Worm (Caenorhabditis elegans) whole organism, L2 larva: Measurements from ENCODE around the gene C49F8.14.

Experiments used
- C34F6.9 ChIP-seq: fragments of 150-350 bp; optimal IDR thresholded peaks from 2 replicates; lab custom pipeline; 2014; ENCODE audit warnings: missing biosample characterization, missing genetic modification characterization
- F13H6.1 ChIP-seq: sonication (generic microtip); optimal IDR thresholded peaks from 2 replicates; lab custom pipeline; 2016; ENCODE audit warnings: missing genetic modification characterization, missing compliant biosample characterization
- R02D3.7 ChIP-seq: fragments of 150-350 bp; optimal IDR thresholded peaks from 2 replicates; lab custom pipeline; 2014; ENCODE audit warnings: missing biosample characterization, missing genetic modification characterization
- ama-1 ChIP-seq: fragments of 150-350 bp; optimal IDR thresholded peaks from 2 replicates; lab custom pipeline; 2018; ENCODE audit warnings: inconsistent platforms
- blmp-1 ChIP-seq: sonication (generic microtip); optimal IDR thresholded peaks from 2 replicates; lab custom pipeline; 2017; ENCODE audit warnings: missing genetic modification characterization, mild to moderate bottlenecking, missing compliant biosample characterization, antibody characterized with exemption, moderate library complexity; ENCODE audit not compliant: insufficient read depth
- ceh-16 ChIP-seq: fragments of 150-350 bp; optimal IDR thresholded peaks from 2 replicates; lab custom pipeline; 2014; ENCODE audit warnings: missing biosample characterization, missing genetic modification characterization
- ceh-82 ChIP-seq: fragments of 150-350 bp; optimal IDR thresholded peaks from 2 replicates; lab custom pipeline; 2014; ENCODE audit warnings: missing biosample characterization, missing genetic modification characterization
- crh-2 ChIP-seq: sonication (generic microtip); optimal IDR thresholded peaks from 2 replicates; lab custom pipeline; 2017; ENCODE audit warnings: missing biosample characterization, missing genetic modification characterization
- dmd-4 ChIP-seq: sonication (generic microtip); optimal IDR thresholded peaks from 2 replicates; lab custom pipeline; 2017; ENCODE audit warnings: missing biosample characterization, missing genetic modification characterization
- egl-27 ChIP-seq: sonication (generic microtip); optimal IDR thresholded peaks from 3 replicates; lab custom pipeline; 2017; ENCODE audit warnings: missing biosample characterization, missing genetic modification reagents, missing genetic modification characterization
- elt-3 ChIP-seq: sonication (generic microtip); optimal IDR thresholded peaks from 2 replicates; lab custom pipeline; 2017; ENCODE audit warnings: missing biosample characterization, missing genetic modification characterization
- fos-1 ChIP-seq: fragments of 150-350 bp; optimal IDR thresholded peaks from 2 replicates; lab custom pipeline; 2014; ENCODE audit warnings: missing biosample characterization, missing genetic modification characterization
- gmeb-1 ChIP-seq: fragments of 150-350 bp; optimal IDR thresholded peaks from 2 replicates; lab custom pipeline; 2014; ENCODE audit warnings: missing biosample characterization, missing genetic modification characterization
- lin-11 ChIP-seq: fragments of 150-350 bp; sonication (generic microtip); optimal IDR thresholded peaks from 2 replicates; lab custom pipeline; 2014; ENCODE audit warnings: missing biosample characterization, missing genetic modification characterization, inconsistent platforms, mixed read lengths
- lin-13 ChIP-seq: fragments of 150-350 bp; optimal IDR thresholded peaks from 2 replicates; lab custom pipeline; 2014; ENCODE audit warnings: missing biosample characterization, missing genetic modification reagents, missing genetic modification characterization
- lin-39 ChIP-seq: fragments of 150-350 bp; optimal IDR thresholded peaks from 2 replicates; lab custom pipeline; 2014; ENCODE audit warnings: missing biosample characterization, missing genetic modification reagents, missing genetic modification characterization
- lsy-2 ChIP-seq, 2 experiments: fragments of 150-350 bp in 1 of 2; sonication (generic microtip) in 1 of 2; optimal IDR thresholded peaks; 2 replicates each; lab custom pipeline; 2014 to 2017; ENCODE audit warnings: missing biosample characterization in 2 of 2, missing genetic modification characterization in 2 of 2
- mab-5 ChIP-seq: fragments of 150-350 bp; optimal IDR thresholded peaks from 2 replicates; lab custom pipeline; 2014; ENCODE audit warnings: missing biosample characterization, missing genetic modification characterization
- mdl-1 ChIP-seq, 2 experiments: fragments of 150-350 bp in 1 of 2; sonication (generic microtip) in 1 of 2; optimal IDR thresholded peaks; 2 replicates each; lab custom pipeline; 2017; ENCODE audit warnings: missing biosample characterization in 2 of 2, missing genetic modification characterization in 2 of 2
- nhr-10 ChIP-seq: sonication (generic microtip); optimal IDR thresholded peaks from 2 replicates; lab custom pipeline; 2017; ENCODE audit warnings: missing biosample characterization, missing genetic modification characterization
- nhr-11 ChIP-seq: fragments of 150-350 bp; optimal IDR thresholded peaks from 2 replicates; lab custom pipeline; 2014; ENCODE audit warnings: missing biosample characterization, missing genetic modification characterization
- nhr-12 ChIP-seq: fragments of 150-350 bp; optimal IDR thresholded peaks from 2 replicates; lab custom pipeline; 2014; ENCODE audit warnings: missing biosample characterization, missing genetic modification characterization
- nhr-129 ChIP-seq: fragments of 150-350 bp; optimal IDR thresholded peaks from 2 replicates; lab custom pipeline; 2014; ENCODE audit warnings: missing biosample characterization, missing genetic modification characterization
- nhr-21 ChIP-seq: fragments of 150-350 bp; optimal IDR thresholded peaks from 2 replicates; lab custom pipeline; 2014; ENCODE audit warnings: missing biosample characterization, missing genetic modification characterization
- nhr-23 ChIP-seq: fragments of 150-350 bp; optimal IDR thresholded peaks from 2 replicates; lab custom pipeline; 2014; ENCODE audit warnings: missing biosample characterization, missing genetic modification reagents, missing genetic modification characterization
- nhr-237 ChIP-seq: fragments of 150-350 bp; optimal IDR thresholded peaks from 2 replicates; lab custom pipeline; 2014; ENCODE audit warnings: missing biosample characterization, missing genetic modification characterization
- nhr-25 ChIP-seq: fragments of 150-350 bp; sonication (generic microtip); optimal IDR thresholded peaks from 3 replicates; lab custom pipeline; 2014; ENCODE audit warnings: missing biosample characterization, missing genetic modification characterization
- nhr-6 ChIP-seq: fragments of 150-350 bp; optimal IDR thresholded peaks from 2 replicates; lab custom pipeline; 2014; ENCODE audit warnings: missing biosample characterization, missing genetic modification characterization
- nhr-77 ChIP-seq: fragments of 150-350 bp; optimal IDR thresholded peaks from 2 replicates; lab custom pipeline; 2014; ENCODE audit warnings: missing biosample characterization, missing genetic modification characterization
- peb-1 ChIP-seq: fragments of 150-350 bp; optimal IDR thresholded peaks from 2 replicates; lab custom pipeline; 2014; ENCODE audit warnings: missing biosample characterization, missing genetic modification characterization
- sem-4 ChIP-seq: fragments of 150-350 bp; optimal IDR thresholded peaks from 2 replicates; lab custom pipeline; 2014; ENCODE audit warnings: missing biosample characterization, missing genetic modification reagents, missing genetic modification characterization
- skn-1 ChIP-seq: sonication (generic microtip); optimal IDR thresholded peaks from 2 replicates; lab custom pipeline; 2017; ENCODE audit warnings: missing biosample characterization, missing genetic modification characterization
- sma-3 ChIP-seq: sonication (generic microtip); optimal IDR thresholded peaks from 2 replicates; lab custom pipeline; 2016; ENCODE audit warnings: missing genetic modification reagents, missing genetic modification characterization, missing compliant biosample characterization
- sma-9 ChIP-seq, 2 experiments: fragments of 150-350 bp in 1 of 2; sonication (generic microtip) in 1 of 2; optimal IDR thresholded peaks; 2 replicates each; lab custom pipeline; 2014 to 2016; ENCODE audit warnings: missing genetic modification characterization in 2 of 2, mild to moderate bottlenecking in 1 of 2, missing biosample characterization in 1 of 2, missing compliant biosample characterization in 1 of 2, missing genetic modification reagents in 1 of 2, moderate library complexity in 1 of 2
- snpc-4 ChIP-seq: fragments of 150-350 bp; optimal IDR thresholded peaks from 2 replicates; lab custom pipeline; 2014; ENCODE audit warnings: missing biosample characterization, missing genetic modification characterization
- unc-39 ChIP-seq: fragments of 150-350 bp; optimal IDR thresholded peaks from 2 replicates; lab custom pipeline; 2014; ENCODE audit warnings: missing biosample characterization, missing genetic modification characterization
- unc-55 ChIP-seq: fragments of 150-350 bp; sonication (generic microtip); optimal IDR thresholded peaks from 3 replicates; lab custom pipeline; 2014; ENCODE audit warnings: missing biosample characterization, missing genetic modification reagents, missing genetic modification characterization
- unc-62 ChIP-seq: fragments of 150-350 bp; optimal IDR thresholded peaks from 2 replicates; lab custom pipeline; 2014; ENCODE audit warnings: missing biosample characterization, missing genetic modification reagents, missing genetic modification characterization
- zag-1 ChIP-seq: fragments of 150-350 bp; optimal IDR thresholded peaks from 2 replicates; lab custom pipeline; 2014; ENCODE audit warnings: missing biosample characterization, missing genetic modification characterization
- ztf-4 ChIP-seq: fragments of 150-350 bp; optimal IDR thresholded peaks from 2 replicates; lab custom pipeline; 2014; ENCODE audit warnings: missing biosample characterization, missing genetic modification characterization

Gene C49F8.14

ce11 chrX:13399221-13399620, 22.5 kb upstream of the C49F8.14 start, which contains the start of gene F02C12.2:
Gene F02C12.2 (minus strand): TSS chrX:13399321.
- no peak for TF ChIP-seq ceh-82 (tag; lab: Kevin White, UChicago)

DNA sequence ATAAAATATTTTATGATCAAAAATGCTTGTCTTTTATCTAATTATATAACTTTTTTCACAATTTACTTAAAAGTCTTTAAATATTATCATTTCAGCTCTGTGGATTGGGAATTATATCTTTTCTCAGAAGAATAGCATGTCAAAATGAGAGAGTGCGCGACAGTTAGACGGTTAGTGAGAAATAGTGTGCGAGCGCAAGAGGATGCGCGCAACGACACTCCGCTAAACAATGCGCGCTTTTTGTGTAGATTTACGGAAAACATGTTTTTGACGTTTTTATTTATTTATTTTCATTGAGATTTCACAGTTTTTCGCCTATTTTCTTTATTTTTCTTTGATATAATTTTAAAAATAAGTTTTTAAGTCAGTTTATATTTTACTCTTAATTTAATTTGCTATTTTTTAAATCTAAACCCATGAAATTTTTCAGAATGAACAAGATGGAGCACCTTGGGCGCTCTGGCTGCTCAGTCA, 19.8 kb upstream of the C49F8.14 start, which contains the start of gene F02C12.3:
Gene F02C12.3, plus strand, starts transcription at position 424 of the 474 bp plus-strand sequence.
- TF ChIP-seq C34F6.9 (tag; lab: Kevin White, UChicago) (peak; percentile 85), sma-3 (GFP tag; lab: Kevin White, UChicago) (peak; percentile 89), nhr-21 (peak; percentile 90), nhr-6 (tag; lab: Kevin White, UChicago) (peak; percentile 80), lin-13 (GFP tag; lab: Kevin White, UChicago) (peak; percentile 80), mab-5 (tag; lab: Kevin White, UChicago) (peak; percentile 85), unc-62 (GFP tag; lab: Kevin White, UChicago) (no peak), gmeb-1 (tag; lab: Kevin White, UChicago) (peak; percentile 81), unc-39 (tag; lab: Kevin White, UChicago) (no peak), dmd-4 (no peak), lsy-2 (tag; optimal IDR thresholded peaks at IDR 0.05; lab: Kevin White, UChicago) (peak; percentile 74 to 91), fos-1 (tag; lab: Kevin White, UChicago) (peak; percentile 43), egl-27 (peak; percentile 75), lin-39 (tag; lab: Kevin White, UChicago) (no peak), unc-55 (GFP tag; lab: Kevin White, UChicago) (peak; percentile 89), snpc-4 (tag; lab: Kevin White, UChicago) (peak; percentile 38), crh-2 (tag; lab: Kevin White, UChicago) (peak; percentile 88), ama-1 (lab: Kevin White, UChicago) (no peak), sem-4 (tag; lab: Kevin White, UChicago) (peak; percentile 72), peb-1 (tag; lab: Kevin White, UChicago) (no peak), sma-9 (GFP tag; optimal IDR thresholded peaks at IDR 0.05; lab: Kevin White, UChicago) (peak; percentile 96), sma-9 (tag; optimal IDR thresholded peaks at IDR 0.05; lab: Kevin White, UChicago) (no peak), F13H6.1 (peak; percentile 89), nhr-11 (tag; lab: Kevin White, UChicago) (no peak), blmp-1 (tag; lab: Kevin White, UChicago) (peak; percentile 36), nhr-10 (tag; lab: Kevin White, UChicago) (no peak), ztf-4 (tag; lab: Kevin White, UChicago) (peak; percentile 74), nhr-25 (peak; percentile 90), nhr-12 (tag; lab: Kevin White, UChicago) (peak; percentile 33), ceh-16 (tag; lab: Kevin White, UChicago) (peak; percentile 46), ceh-82 (tag; lab: Kevin White, UChicago) (peak; percentile 27), nhr-129 (tag; lab: Kevin White, UChicago) (peak; percentile 63), nhr-23 (tag; lab: Kevin White, UChicago) (no peak), R02D3.7 (peak; percentile 92), nhr-237 (tag; lab: Kevin White, UChicago) (peak; percentile 10), nhr-77 (tag; lab: Kevin White, UChicago) (no peak), lin-11 (tag; lab: Kevin White, UChicago) (peak; percentile 82), mdl-1 (tag; optimal IDR thresholded peaks at IDR 0.05; lab: Kevin White, UChicago) (peak; percentile 16 to 20)

DNA sequence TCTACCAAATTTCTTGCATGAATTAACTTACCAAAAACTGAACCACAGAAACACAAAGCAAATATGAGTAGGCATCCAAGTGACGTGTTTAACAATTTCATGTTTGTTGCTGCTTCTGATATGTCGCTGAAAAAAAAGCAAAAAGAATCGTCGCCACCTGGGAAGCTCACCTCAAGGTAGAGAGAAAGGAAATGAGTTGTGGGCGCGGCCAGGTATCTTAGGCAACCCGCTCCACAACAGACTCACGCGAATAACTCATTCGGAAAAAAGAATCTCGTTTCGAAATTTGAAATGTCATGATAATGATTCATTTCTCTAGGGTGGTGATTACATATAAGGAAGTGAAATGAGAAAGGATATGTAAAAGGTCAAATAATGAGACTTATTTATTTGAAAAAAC, 18.2 kb upstream of the C49F8.14 start, which contains the start of gene irld-2:
Gene irld-2, minus strand, starts transcription at position 101 of the 400 bp plus-strand sequence.
- TF ChIP-seq elt-3, result no peak
- TF ChIP-seq fos-1 (tag; lab: Kevin White, UChicago), result no peak
- no peak for TF ChIP-seq peb-1 (tag; lab: Kevin White, UChicago)
- no peak for TF ChIP-seq snpc-4 (tag; lab: Kevin White, UChicago)
- TF ChIP-seq nhr-10 (tag; lab: Kevin White, UChicago), result no peak
- no peak for TF ChIP-seq zag-1 (tag; lab: Kevin White, UChicago)
- TF ChIP-seq skn-1 (tag; lab: Kevin White, UChicago), result no peak
